Worm (Caenorhabditis elegans) whole organism, L1 larva: ENCODE measurements around the gene T23F2.3.

Source experiments
- C34B4.2 ChIP-seq: sonication (generic microtip); optimal IDR thresholded peaks from 2 replicates; lab custom pipeline; 2017; ENCODE audit warnings: mild to moderate bottlenecking, missing genetic modification characterization, missing compliant biosample characterization
- F16B12.6 ChIP-seq: fragments of 150-350 bp; optimal IDR thresholded peaks from 2 replicates; lab custom pipeline; 2014; ENCODE audit warnings: missing biosample characterization, missing genetic modification characterization
- Y116A8C.19 ChIP-seq: sonication (generic microtip); optimal IDR thresholded peaks from 2 replicates; lab custom pipeline; 2016; ENCODE audit warnings: missing compliant biosample characterization, missing genetic modification characterization, borderline replicate concordance
- aha-1 ChIP-seq: fragments of 150-350 bp; optimal IDR thresholded peaks from 2 replicates; lab custom pipeline; 2014; ENCODE audit warnings: missing biosample characterization, missing genetic modification characterization
- alr-1 ChIP-seq: fragments of 200-800 bp; sonication (Bioruptor generic); optimal IDR thresholded peaks from 2 replicates; lab custom pipeline; 2018; ENCODE audit warnings: borderline replicate concordance, mild to moderate bottlenecking, missing genetic modification characterization, missing compliant biosample characterization
- aly-2 ChIP-seq: fragments of 150-350 bp; optimal IDR thresholded peaks from 2 replicates; lab custom pipeline; 2014; ENCODE audit warnings: missing biosample characterization, missing genetic modification characterization
- blmp-1 ChIP-seq: fragments of 150-350 bp; optimal IDR thresholded peaks from 2 replicates; lab custom pipeline; 2014; ENCODE audit warnings: missing biosample characterization, missing genetic modification characterization
- ceh-88 ChIP-seq: fragments of 200-800 bp; sonication (Bioruptor generic); IDR thresholded peaks from 2 replicates; pipeline ENCODE4 v1.3.6; 2022; ENCODE audit warnings: missing genetic modification characterization, missing compliant biosample characterization
- ces-1 ChIP-seq: fragments of 150-350 bp; optimal IDR thresholded peaks from 2 replicates; lab custom pipeline; 2014; ENCODE audit warnings: missing biosample characterization, missing genetic modification reagents, missing genetic modification characterization
- dsc-1 ChIP-seq: sonication (generic microtip); optimal IDR thresholded peaks from 2 replicates; lab custom pipeline; 2016; ENCODE audit warnings: mild to moderate bottlenecking, missing genetic modification characterization, missing compliant biosample characterization
- elt-2 ChIP-seq: sonication (generic microtip); optimal IDR thresholded peaks from 2 replicates; lab custom pipeline; 2016; ENCODE audit warnings: missing genetic modification characterization, mild to moderate bottlenecking, inconsistent platforms, missing compliant biosample characterization, missing genetic modification reagents
- elt-3 ChIP-seq, 6 experiments: fragments of 150-350 bp in 1 of 6; sonication (generic microtip); optimal IDR thresholded peaks; 2 replicates each; lab custom pipeline; 2017 to 2018; ENCODE audit warnings: missing biosample characterization in 6 of 6, missing genetic modification characterization in 6 of 6, inconsistent platforms in 1 of 6
- ets-5 ChIP-seq: fragments of 200-800 bp; sonication (Bioruptor generic); IDR thresholded peaks from 2 replicates; pipeline ENCODE4 v1.3.6; 2022; ENCODE audit warnings: missing genetic modification characterization, missing compliant biosample characterization
- fkh-10 ChIP-seq: sonication (generic microtip); optimal IDR thresholded peaks from 2 replicates; lab custom pipeline; 2017; ENCODE audit warnings: missing biosample characterization, missing genetic modification reagents, missing genetic modification characterization
- fkh-4 ChIP-seq: sonication (generic microtip); optimal IDR thresholded peaks from 2 replicates; lab custom pipeline; 2016; ENCODE audit warnings: missing compliant biosample characterization, missing genetic modification characterization, borderline replicate concordance
- fkh-8 ChIP-seq: sonication (generic microtip); optimal IDR thresholded peaks from 2 replicates; lab custom pipeline; 2016; ENCODE audit warnings: mild to moderate bottlenecking, missing genetic modification characterization, missing compliant biosample characterization
- fos-1 ChIP-seq: fragments of 150-350 bp; optimal IDR thresholded peaks from 2 replicates; lab custom pipeline; 2014; ENCODE audit warnings: missing biosample characterization, missing genetic modification characterization
- hpl-2 ChIP-seq: fragments of 150-350 bp; optimal IDR thresholded peaks from 2 replicates; lab custom pipeline; 2014; ENCODE audit warnings: missing biosample characterization, missing genetic modification reagents, missing genetic modification characterization
- jun-1 ChIP-seq: fragments of 150-350 bp; optimal IDR thresholded peaks from 2 replicates; lab custom pipeline; 2014; ENCODE audit warnings: missing biosample characterization, missing genetic modification reagents, missing genetic modification characterization
- lin-14 ChIP-seq: fragments of 200-800 bp; sonication (Bioruptor generic); optimal IDR thresholded peaks from 2 replicates; lab custom pipeline; 2018; ENCODE audit warnings: mild to moderate bottlenecking, missing genetic modification characterization, moderate library complexity, missing compliant biosample characterization
- lin-15B ChIP-seq: fragments of 150-350 bp; sonication (generic microtip); optimal IDR thresholded peaks from 3 replicates; lab custom pipeline; 2014; ENCODE audit warnings: missing biosample characterization, missing genetic modification characterization
- mep-1 ChIP-seq: fragments of 150-350 bp; optimal IDR thresholded peaks from 2 replicates; lab custom pipeline; 2014; ENCODE audit warnings: missing biosample characterization, missing genetic modification characterization
- nhr-11 ChIP-seq: fragments of 150-350 bp; optimal IDR thresholded peaks from 2 replicates; lab custom pipeline; 2014; ENCODE audit warnings: missing biosample characterization, missing genetic modification characterization
- nhr-12 ChIP-seq: sonication (generic microtip); optimal IDR thresholded peaks from 2 replicates; lab custom pipeline; 2017; ENCODE audit warnings: missing biosample characterization, missing genetic modification characterization
- nhr-28 ChIP-seq: fragments of 150-350 bp; optimal IDR thresholded peaks from 2 replicates; lab custom pipeline; 2014; ENCODE audit warnings: missing biosample characterization, missing genetic modification characterization
- nhr-47 ChIP-seq: sonication (generic microtip); optimal IDR thresholded peaks from 2 replicates; lab custom pipeline; 2016; ENCODE audit warnings: mild to moderate bottlenecking, missing genetic modification characterization, moderate library complexity, missing compliant biosample characterization
- nhr-71 ChIP-seq: sonication (generic microtip); optimal IDR thresholded peaks from 2 replicates; lab custom pipeline; 2016; ENCODE audit warnings: mild to moderate bottlenecking, missing genetic modification characterization, moderate library complexity, missing compliant biosample characterization
- nhr-77 ChIP-seq: fragments of 150-350 bp; optimal IDR thresholded peaks from 2 replicates; lab custom pipeline; 2014; ENCODE audit warnings: missing biosample characterization, missing genetic modification characterization
- nhr-84 ChIP-seq: sonication (generic microtip); optimal IDR thresholded peaks from 2 replicates; lab custom pipeline; 2017; ENCODE audit warnings: missing biosample characterization, missing genetic modification characterization
- nhr-85 ChIP-seq: sonication (generic microtip); peaks from one replicate; lab custom pipeline; 2016; ENCODE audit warnings: missing genetic modification characterization, inconsistent platforms, missing compliant biosample characterization
- nhr-90 ChIP-seq: sonication (generic microtip); optimal IDR thresholded peaks from 2 replicates; lab custom pipeline; 2016; ENCODE audit warnings: mild to moderate bottlenecking, missing genetic modification characterization, missing compliant biosample characterization; ENCODE audit not compliant: poor library complexity
- pqm-1 ChIP-seq: sonication (generic microtip); optimal IDR thresholded peaks from 3 replicates; lab custom pipeline; 2017; ENCODE audit warnings: missing biosample characterization, missing genetic modification characterization
- rnt-1 ChIP-seq: sonication (generic microtip); optimal IDR thresholded peaks from 2 replicates; lab custom pipeline; 2016; ENCODE audit warnings: mild to moderate bottlenecking, missing genetic modification characterization, moderate library complexity, missing compliant biosample characterization
- skn-1 ChIP-seq: fragments of 150-350 bp; optimal IDR thresholded peaks from 2 replicates; lab custom pipeline; 2014; ENCODE audit warnings: missing biosample characterization, missing genetic modification characterization
- sox-4 ChIP-seq: sonication (generic microtip); optimal IDR thresholded peaks from 2 replicates; lab custom pipeline; 2016; ENCODE audit warnings: missing genetic modification characterization, missing compliant biosample characterization
- sptf-1 ChIP-seq: fragments of 150-350 bp; optimal IDR thresholded peaks from 2 replicates; lab custom pipeline; 2014; ENCODE audit warnings: missing biosample characterization, missing genetic modification characterization
- swsn-7 ChIP-seq: sonication (generic microtip); optimal IDR thresholded peaks from 2 replicates; lab custom pipeline; 2016; ENCODE audit warnings: missing genetic modification characterization, missing compliant biosample characterization
- tbx-2 ChIP-seq: sonication (generic microtip); optimal IDR thresholded peaks from 2 replicates; lab custom pipeline; 2016; ENCODE audit warnings: missing genetic modification characterization, missing compliant biosample characterization
- tlp-1 ChIP-seq: fragments of 150-350 bp; optimal IDR thresholded peaks from 2 replicates; lab custom pipeline; 2014; ENCODE audit warnings: missing biosample characterization, missing genetic modification characterization
- ztf-11 ChIP-seq, 2 experiments: sonication (generic microtip); optimal IDR thresholded peaks; 2 replicates each; lab custom pipeline; 2016 to 2017; ENCODE audit warnings: missing genetic modification characterization in 2 of 2, missing biosample characterization in 1 of 2, missing compliant biosample characterization in 1 of 2
- ztf-4 ChIP-seq: fragments of 150-350 bp; optimal IDR thresholded peaks from 2 replicates; lab custom pipeline; 2014; ENCODE audit warnings: missing biosample characterization, missing genetic modification characterization

Gene T23F2.3

DNA sequence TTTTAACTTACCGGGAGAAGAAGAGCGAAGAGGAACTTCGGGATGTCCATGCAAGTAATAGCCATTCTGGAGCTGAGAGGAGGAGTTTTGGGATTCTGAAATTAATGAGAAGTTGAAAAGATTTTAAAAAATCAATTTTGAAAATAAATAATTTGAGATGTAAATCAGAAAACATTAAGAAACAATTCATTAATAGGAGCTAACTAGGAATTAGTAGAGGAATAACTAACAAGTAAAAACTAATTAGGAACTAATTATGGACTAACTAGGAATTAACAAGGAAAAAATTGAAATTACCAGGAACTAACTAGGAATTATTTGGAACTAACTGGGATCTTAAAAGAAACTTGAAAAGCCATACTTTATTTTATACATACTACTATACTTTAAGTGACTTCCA lies 2.9 kb upstream of the T23F2.3 start, which contains the start of gene T23F2.4:
Gene T23F2.4, minus strand, starts transcription at position 101 of the 400 bp plus-strand sequence.
- TF ChIP-seq nhr-11 (tag; lab: Kevin White, UChicago) (no peak), nhr-90 (tag; lab: Kevin White, UChicago) (no peak), ces-1 (GFP tag; lab: Kevin White, UChicago) (no peak)

DNA sequence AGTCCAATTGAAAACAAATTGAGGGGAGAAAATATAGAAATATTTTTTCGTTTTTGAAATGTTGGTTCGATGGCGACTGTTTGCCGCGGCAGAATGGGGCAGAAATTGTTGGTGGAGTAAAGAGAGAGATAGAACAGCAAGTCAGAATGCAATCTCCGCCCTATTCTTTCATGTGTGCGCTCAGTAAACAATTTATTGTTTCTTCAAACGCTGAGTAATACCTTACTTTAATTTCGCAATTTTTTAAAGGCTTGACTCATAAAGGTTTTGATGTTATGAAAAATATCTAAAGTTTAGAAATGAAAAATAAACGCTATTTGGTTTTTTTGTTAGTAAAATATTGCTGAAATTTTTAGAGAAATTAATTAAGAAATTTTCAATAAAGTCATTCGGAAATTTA lies 2.2 kb upstream of the T23F2.3 start:
- peak; percentile 8 for TF ChIP-seq mep-1
- TF ChIP-seq sptf-1 (tag; lab: Kevin White, UChicago) = no peak
- TF ChIP-seq dsc-1 (tag; lab: Kevin White, UChicago) = no peak
- no peak for TF ChIP-seq fos-1 (tag; lab: Kevin White, UChicago)
- TF ChIP-seq ztf-4 = no peak
- TF ChIP-seq nhr-28 (tag; lab: Kevin White, UChicago) = no peak
- no peak for TF ChIP-seq aly-2
- TF ChIP-seq blmp-1 (tag; lab: Kevin White, UChicago) = no peak
- no peak for TF ChIP-seq Y116A8C.19 (tag; lab: Kevin White, UChicago)
- no peak for TF ChIP-seq fkh-4
- peak; percentile 7 for TF ChIP-seq skn-1 (tag; lab: Kevin White, UChicago)
- no peak for TF ChIP-seq pqm-1 (tag; lab: Kevin White, UChicago)
- TF ChIP-seq nhr-85 (tag; lab: Kevin White, UChicago) = no peak
- TF ChIP-seq, all 84 proteins: peak for 2

DNA sequence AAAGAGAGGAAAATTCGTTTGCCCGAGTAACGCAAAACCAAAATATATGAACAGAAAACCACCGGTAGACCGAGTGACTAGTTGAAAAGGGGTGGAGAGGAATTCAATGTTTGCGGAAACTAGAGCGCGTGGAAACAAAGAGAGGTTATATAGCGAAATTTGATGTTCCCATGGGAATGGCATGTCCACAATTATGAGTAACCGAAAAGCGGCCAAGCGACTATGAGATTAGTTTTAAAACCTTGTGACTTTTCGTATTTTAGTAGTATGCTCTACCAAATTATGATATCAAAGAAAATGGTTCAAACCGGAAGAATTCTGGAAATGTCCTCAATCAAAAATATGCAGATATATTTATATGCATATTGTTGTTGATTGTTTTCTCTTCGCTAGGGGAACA lies 580 bp upstream of the T23F2.3 start:
- peak; percentile 4 for TF ChIP-seq nhr-77 (tag; lab: Kevin White, UChicago)
- TF ChIP-seq nhr-84 (tag; lab: Kevin White, UChicago) = no peak
- no peak for TF ChIP-seq lin-15B (tag; lab: Kevin White, UChicago)
- TF ChIP-seq Y116A8C.19 (tag; lab: Kevin White, UChicago) = no peak
- TF ChIP-seq swsn-7 (tag; lab: Kevin White, UChicago) = peak; percentile 9
- TF ChIP-seq nhr-12 (tag; lab: Kevin White, UChicago) = no peak
- TF ChIP-seq nhr-71 (tag; lab: Kevin White, UChicago) = peak; percentile 48
- no peak for TF ChIP-seq elt-2 (tag; lab: Kevin White, UChicago)
- TF ChIP-seq elt-3 (tag; optimal IDR thresholded peaks at IDR 0.05; lab: Kevin White, UChicago) = no peak
- peak; percentile 7 for TF ChIP-seq nhr-47
- peak; percentile 60 for TF ChIP-seq lin-14 (GFP tag; lab: Kevin White, UChicago)
- peak; percentile 2 for TF ChIP-seq tbx-2 (tag; lab: Kevin White, UChicago)
- peak; percentile 89 for TF ChIP-seq fkh-8 (tag; lab: Kevin White, UChicago)
- no peak for TF ChIP-seq ztf-11 (tag; optimal IDR thresholded peaks at IDR 0.05; lab: Kevin White, UChicago)
- TF ChIP-seq hpl-2 (GFP tag; lab: Kevin White, UChicago) = no peak
- TF ChIP-seq, all 84 proteins: peak for 7

DNA sequence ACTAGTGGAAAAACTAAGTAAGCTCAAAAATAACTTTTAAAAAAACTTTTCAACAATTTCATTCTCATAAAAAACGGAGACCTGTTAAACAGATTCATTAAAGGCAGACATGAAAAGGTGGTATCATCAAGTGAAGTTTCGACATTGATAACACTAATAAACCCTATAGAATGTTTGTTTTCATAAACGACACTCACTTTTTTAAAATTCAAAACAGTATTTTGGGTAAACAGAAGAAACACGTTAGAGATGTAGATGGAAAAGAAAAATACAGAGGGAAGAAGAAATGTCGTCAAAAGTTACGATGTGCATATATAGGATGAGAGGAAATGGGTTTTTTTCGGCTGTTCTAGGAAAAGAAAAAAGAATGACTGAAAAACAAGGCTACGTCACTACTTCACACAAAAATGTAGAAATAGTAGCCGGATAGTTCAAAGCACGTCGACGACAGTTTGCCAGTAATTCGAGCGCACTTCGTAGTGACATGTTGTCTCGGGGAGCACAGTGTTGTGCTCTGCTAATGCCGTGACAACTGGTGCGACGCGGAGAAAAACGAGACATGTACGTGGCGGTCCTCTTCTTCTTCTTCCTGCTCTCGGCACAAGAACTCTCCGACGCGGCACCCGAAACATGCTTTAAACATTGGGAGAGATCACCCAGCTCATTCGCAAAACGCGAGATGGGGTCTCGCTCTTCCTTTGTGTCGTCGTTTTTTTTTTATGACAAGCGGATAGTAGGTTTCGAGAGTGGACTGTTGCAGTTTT lies 2.8 kb downstream of the T23F2.3 start:
- TF ChIP-seq jun-1 (no peak), ets-5 (GFP tag; lab: Robert Waterston, UW) (no peak), alr-1 (no peak), fkh-10 (GFP tag; lab: Kevin White, UChicago) (no peak), tlp-1 (tag; lab: Kevin White, UChicago) (no peak), ztf-11 (tag; optimal IDR thresholded peaks at IDR 0.05; lab: Kevin White, UChicago) (no peak), C34B4.2 (tag; lab: Kevin White, UChicago) (no peak), nhr-77 (tag; lab: Kevin White, UChicago) (no peak), nhr-71 (tag; lab: Kevin White, UChicago) (peak; percentile 17), nhr-85 (tag; lab: Kevin White, UChicago) (no peak), ceh-88 (GFP tag; lab: Robert Waterston, UW) (no peak), lin-14 (GFP tag; lab: Kevin White, UChicago) (peak; percentile 43), aha-1 (tag; lab: Kevin White, UChicago) (no peak), nhr-28 (tag; lab: Kevin White, UChicago) (no peak), rnt-1 (tag; lab: Kevin White, UChicago) (peak; percentile 24), tbx-2 (tag; lab: Kevin White, UChicago) (no peak), sptf-1 (tag; lab: Kevin White, UChicago) (no peak), F16B12.6 (tag; lab: Kevin White, UChicago) (no peak), sox-4 (tag; lab: Kevin White, UChicago) (no peak)
